Fruit fly (Drosophila melanogaster): Measurements from ENCODE around the gene 5PtaseI.

The 5PtaseI gene

DNA sequence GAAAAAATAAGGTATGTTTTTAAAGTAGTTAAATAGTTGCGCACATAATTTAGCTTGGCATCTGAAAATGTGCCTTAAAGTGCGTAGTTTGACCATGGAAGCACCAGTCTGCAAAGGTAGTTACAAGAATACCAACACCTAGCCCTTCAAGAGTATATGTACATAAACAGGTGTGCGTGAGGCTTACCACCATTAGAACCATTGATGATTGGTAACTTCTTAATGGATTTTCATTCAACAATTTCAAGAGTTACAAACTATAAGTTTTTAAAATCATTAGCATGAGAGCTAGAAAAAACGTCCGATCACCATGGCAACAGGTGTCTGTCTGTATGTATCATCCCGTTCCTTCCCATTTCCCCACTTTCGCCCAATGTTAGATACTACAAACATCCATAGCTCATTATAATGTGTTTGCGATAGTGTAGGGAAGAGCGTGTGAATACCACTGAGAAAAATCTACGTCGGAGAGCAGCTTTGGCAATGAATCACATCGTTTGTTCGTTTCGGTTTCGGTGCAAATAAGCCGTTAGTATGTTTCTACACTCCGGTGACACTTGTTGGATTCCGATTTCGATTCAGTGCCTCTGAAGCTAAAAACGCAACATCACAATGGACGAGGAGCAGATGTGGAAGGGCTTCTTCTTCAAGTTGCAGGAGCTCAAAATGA lies 11.7 kb upstream of the 5PtaseI start (continued):
- TF ChIP-seq scrt (GFP tag; optimal IDR thresholded peaks at IDR 0.05) (peak; percentile 28), crp (GFP tag; optimal IDR thresholded peaks at IDR 0.05) (no peak), ci (GFP tag; IDR thresholded peaks at IDR 0.05) (0 out of 3 replicates have a peak, but pooled peaks have one; percentile 13), grn (GFP tag; optimal IDR thresholded peaks at IDR 0.05) (peak; percentile 65), CG34376 (GFP tag; optimal IDR thresholded peaks at IDR 0.05) (peak; percentile 14), CG12769 (tag; optimal IDR thresholded peaks at IDR 0.05) (peak; percentile 93)

DNA sequence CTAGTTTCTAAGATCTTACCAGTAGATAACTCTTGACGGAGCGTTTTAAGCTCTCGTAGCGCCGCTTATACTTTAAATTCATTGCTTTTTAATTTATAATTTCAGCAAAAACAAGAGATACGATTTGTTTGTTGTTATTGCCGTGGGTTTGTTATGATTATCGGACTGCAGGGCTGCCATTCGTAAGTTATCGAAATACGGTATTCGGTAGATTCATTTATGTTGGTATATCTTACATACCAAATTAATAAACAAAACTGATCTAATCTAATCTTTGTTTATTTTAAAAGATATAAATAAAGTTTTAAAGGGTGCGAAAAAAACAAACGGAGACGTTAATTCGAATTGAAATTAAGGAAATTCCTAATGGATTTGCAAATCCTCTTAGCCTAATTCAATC lies 11.1 kb upstream of the 5PtaseI start, which contains the start of the genes CG31111 and stac:
Gene CG31111, minus strand, starts transcription at position 162 of the 400 bp plus-strand sequence.
Gene stac, plus strand, starts transcription at position 271 of the 400 bp plus-strand sequence.
- no peak for TF ChIP-seq ara (GFP tag; IDR thresholded peaks at IDR 0.05)
- TF ChIP-seq CTCF (GFP tag; optimal IDR thresholded peaks at IDR 0.05), result no peak
- no peak for TF ChIP-seq Lpt (GFP tag; optimal IDR thresholded peaks at IDR 0.05)
- no peak for TF ChIP-seq Chrac-16 (GFP tag; optimal IDR thresholded peaks at IDR 0.05)
- TF ChIP-seq sr (GFP tag; IDR thresholded peaks at IDR 0.05), result no peak
- no peak for TF ChIP-seq corto (GFP tag; optimal IDR thresholded peaks at IDR 0.05)
- no peak for TF ChIP-seq Usf (GFP tag; optimal IDR thresholded peaks at IDR 0.05)
- TF ChIP-seq luna (GFP tag; optimal IDR thresholded peaks at IDR 0.05), result no peak
- TF ChIP-seq prd (optimal IDR thresholded peaks at IDR 0.05), result no peak
- TF ChIP-seq prd (GFP tag; IDR thresholded peaks at IDR 0.05), result no peak
- TF ChIP-seq odd (GFP tag; optimal IDR thresholded peaks at IDR 0.05), result peak; percentile 18
- no peak for TF ChIP-seq C15 (GFP tag; IDR thresholded peaks at IDR 0.05)
- peak; percentile 20 for TF ChIP-seq PHDP (tag; optimal IDR thresholded peaks at IDR 0.05)
- no peak for TF ChIP-seq ato (GFP tag; IDR thresholded peaks at IDR 0.05; ENCODE audit: partially characterized antibody)
- peak; percentile 62 for TF ChIP-seq stwl (tag; optimal IDR thresholded peaks at IDR 0.05)
- no peak for TF ChIP-seq al (GFP tag; IDR thresholded peaks at IDR 0.05)
- peak; percentile 66 for TF ChIP-seq Dref (GFP tag; IDR thresholded peaks at IDR 0.05)
- no peak for TF ChIP-seq dimm (GFP tag; IDR thresholded peaks at IDR 0.05)
- no peak for TF ChIP-seq knrl (GFP tag; IDR thresholded peaks at IDR 0.05; ENCODE audit: partially characterized antibody)
- no peak for TF ChIP-seq Gsc (GFP tag; IDR thresholded peaks at IDR 0.05)
- no peak for TF ChIP-seq Tbp (GFP tag; optimal IDR thresholded peaks at IDR 0.05)
- TF ChIP-seq ro (GFP tag; IDR thresholded peaks at IDR 0.05), result no peak
- no peak for TF ChIP-seq CG1647 (GFP tag; optimal IDR thresholded peaks at IDR 0.05)
- TF ChIP-seq her (GFP tag; optimal IDR thresholded peaks at IDR 0.05), result no peak
- no peak for TF ChIP-seq CG18476 (GFP tag; optimal IDR thresholded peaks at IDR 0.05)
- no peak for TF ChIP-seq CG15011 (GFP tag; optimal IDR thresholded peaks at IDR 0.05)
- peak; percentile 42 for TF ChIP-seq Hmx (GFP tag; optimal IDR thresholded peaks at IDR 0.05)
- no peak for TF ChIP-seq CG2129 (GFP tag; IDR thresholded peaks at IDR 0.05; ENCODE audit: partially characterized antibody)
- TF ChIP-seq az2 (GFP tag; optimal IDR thresholded peaks at IDR 0.05), result no peak
- no peak for TF ChIP-seq danr (GFP tag; IDR thresholded peaks at IDR 0.05)
- TF ChIP-seq CG9817 (tag; optimal IDR thresholded peaks at IDR 0.05), result no peak
- TF ChIP-seq CG2712 (tag; optimal IDR thresholded peaks at IDR 0.05), result peak; percentile 5
- peak; percentile 61 for TF ChIP-seq Med (GFP tag)
- TF ChIP-seq CG12769 (tag; optimal IDR thresholded peaks at IDR 0.05), result no peak
- peak; percentile 29 for TF ChIP-seq BEAF-32 (GFP tag; optimal IDR thresholded peaks at IDR 0.05)
- peak; percentile 17 for TF ChIP-seq CG34376 (GFP tag; optimal IDR thresholded peaks at IDR 0.05)
- no peak for TF ChIP-seq Dbx (GFP tag; IDR thresholded peaks at IDR 0.05)
- no peak for TF ChIP-seq CrebB (tag; optimal IDR thresholded peaks at IDR 0.05)
- no peak for TF ChIP-seq ac (GFP tag; optimal IDR thresholded peaks at IDR 0.05)
- no peak for TF ChIP-seq CG17802 (tag; optimal IDR thresholded peaks at IDR 0.05)
- no peak for TF ChIP-seq CG16815 (GFP tag; optimal IDR thresholded peaks at IDR 0.05)
- no peak for TF ChIP-seq lmd (GFP tag; IDR thresholded peaks at IDR 0.05)
- TF ChIP-seq CG1603 (tag; optimal IDR thresholded peaks at IDR 0.05), result peak; percentile 24
- TF ChIP-seq sisA (GFP tag; IDR thresholded peaks at IDR 0.05), result no peak
- TF ChIP-seq CG30431 (GFP tag; optimal IDR thresholded peaks at IDR 0.05), result no peak
- no peak for TF ChIP-seq CG2199 (GFP tag; IDR thresholded peaks at IDR 0.05)
